Fruit fly (Drosophila melanogaster) whole organism, pupa: Measurements from ENCODE around the gene drl.

ENCODE experiments used
- CG10348 ChIP-seq: fragments of 200-800 bp; sonication (Bioruptor generic); IDR thresholded peaks from 2 replicates; pipeline ENCODE4 v1.3.6; 2022; ENCODE audit warnings: missing biosample characterization, missing genetic modification characterization
- CG14655 ChIP-seq: fragments of 200-800 bp; sonication (Bioruptor generic); optimal IDR thresholded peaks from 3 replicates; lab custom pipeline; 2017; ENCODE audit warnings: mild to moderate bottlenecking, missing biosample characterization, missing genetic modification reagents, missing genetic modification characterization
- CG15710 ChIP-seq: fragments of 200-800 bp; sonication (Bioruptor generic); optimal IDR thresholded peaks from 2 replicates; lab custom pipeline; 2018; ENCODE audit warnings: missing biosample characterization, mild to moderate bottlenecking, missing genetic modification characterization, moderate library complexity
- CG32121 ChIP-seq: fragments of 200-800 bp; sonication (Bioruptor generic); IDR thresholded peaks from 2 replicates; pipeline ENCODE4 v1.3.6; 2022; ENCODE audit warnings: missing biosample characterization, missing genetic modification characterization
- CG34367 ChIP-seq: fragments of 200-800 bp; sonication (Bioruptor generic); optimal IDR thresholded peaks from 2 replicates; lab custom pipeline; 2018; ENCODE audit warnings: missing biosample characterization, mild to moderate bottlenecking, missing genetic modification characterization
- CG8159 ChIP-seq: fragments of 200-800 bp; sonication (Bioruptor generic); optimal IDR thresholded peaks from 3 replicates; lab custom pipeline; 2018; ENCODE audit warnings: missing biosample characterization, mild to moderate bottlenecking, missing genetic modification characterization, moderate library complexity
- CG9948 ChIP-seq: fragments of 200-800 bp; sonication (Bioruptor generic); optimal IDR thresholded peaks from 2 replicates; lab custom pipeline; 2018; ENCODE audit warnings: missing biosample characterization, mild to moderate bottlenecking, missing genetic modification characterization, moderate library complexity
- Ets98B ChIP-seq: fragments of 200-800 bp; sonication (Bioruptor generic); IDR thresholded peaks from 2 replicates; pipeline ENCODE4 v1.3.6; 2022; ENCODE audit warnings: missing biosample characterization, missing genetic modification characterization
- Pif1A ChIP-seq: fragments of 200-800 bp; sonication (Bioruptor generic); optimal IDR thresholded peaks from 3 replicates; lab custom pipeline; 2016; ENCODE audit warnings: missing biosample characterization, missing genetic modification characterization
- Snoo ChIP-seq: fragments of 200-800 bp; sonication (Bioruptor generic); optimal IDR thresholded peaks from 3 replicates; lab custom pipeline; 2017; ENCODE audit warnings: missing biosample characterization, mild to moderate bottlenecking, missing genetic modification characterization, inconsistent platforms
- fd96Ca ChIP-seq: fragments of 200-800 bp; sonication (Bioruptor generic); IDR thresholded peaks from 3 replicates; pipeline ENCODE4 v1.3.6; 2022; ENCODE audit warnings: missing biosample characterization, missing genetic modification characterization
- gl ChIP-seq: fragments of 200-800 bp; sonication (Bioruptor generic); optimal IDR thresholded peaks from 2 replicates; lab custom pipeline; 2018; ENCODE audit warnings: missing biosample characterization, mild to moderate bottlenecking, missing genetic modification characterization
- rn ChIP-seq: fragments of 200-800 bp; sonication (Bioruptor generic); IDR thresholded peaks from 2 replicates; pipeline ENCODE4 v1.3.6; 2022; ENCODE audit warnings: missing biosample characterization, missing genetic modification characterization

DNA sequence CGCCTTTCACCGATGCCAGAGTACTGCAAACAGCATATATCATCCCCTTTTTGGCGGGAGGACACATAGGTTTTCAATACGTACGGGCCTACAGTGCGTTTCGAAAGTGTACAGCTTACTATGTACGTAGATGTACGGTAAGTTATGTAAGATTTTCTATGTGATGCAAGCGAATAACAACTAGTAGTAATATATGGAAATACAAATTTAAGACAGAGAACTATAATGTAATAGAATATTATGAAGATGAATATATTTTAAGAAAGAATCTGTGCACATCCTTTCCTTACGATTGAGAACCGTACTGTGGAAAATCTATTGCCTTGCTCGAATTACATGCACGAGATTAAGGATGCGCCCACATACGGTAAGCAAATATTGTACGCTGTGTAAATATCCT lies 27.8 kb downstream of the drl start:
- TF ChIP-seq CG10348 (GFP tag; lab: Robert Waterston, UW) (no peak), Ets98B (GFP tag; lab: Robert Waterston, UW) (no peak), CG15710 (tag; lab: Kevin White, UChicago) (no peak), CG32121 (GFP tag; lab: Robert Waterston, UW) (no peak), CG14655 (GFP tag; lab: Kevin White, UChicago) (no peak), CG8159 (no peak), CG34367 (no peak), CG9948 (tag; lab: Kevin White, UChicago) (no peak), gl (tag; lab: Kevin White, UChicago) (no peak), Pif1A (no peak), fd96Ca (no peak), rn (no peak), Snoo (no peak)
